Fruit fly (Drosophila melanogaster) whole organism, embryonic: ENCODE data around the gene mRpL50.
A peak's percentile ranks its signal among the peaks of the same experiment; 100 is the strongest.

ENCODE experiments used
- Ada2b ChIP-seq: fragments of 200-800 bp; sonication (Bioruptor generic); IDR thresholded peaks from 2 replicates; pipeline ENCODE4 v1.3.6; 2022; ENCODE audit warnings: missing biosample characterization, missing genetic modification characterization
- Antp ChIP-seq: fragments of 200-800 bp; sonication (Bioruptor generic); optimal IDR thresholded peaks from 3 replicates; lab custom pipeline; 2016; ENCODE audit warnings: missing biosample characterization, missing genetic modification characterization
- Atf3 ChIP-seq: fragments of 200-800 bp; sonication (Bioruptor generic); optimal IDR thresholded peaks from 3 replicates; lab custom pipeline; 2016; ENCODE audit warnings: missing biosample characterization, missing genetic modification characterization
- BtbVII ChIP-seq: fragments of 200-800 bp; sonication (Bioruptor generic); optimal IDR thresholded peaks from 3 replicates; lab custom pipeline; 2017; ENCODE audit warnings: missing biosample characterization, mild to moderate bottlenecking, missing genetic modification characterization
- CG10431 ChIP-seq: fragments of 200-800 bp; sonication (Bioruptor generic); optimal IDR thresholded peaks from 3 replicates; lab custom pipeline; 2018; ENCODE audit warnings: missing biosample characterization, mild to moderate bottlenecking, missing genetic modification characterization
- CG11504 ChIP-seq: fragments of 200-800 bp; sonication (Bioruptor generic); optimal IDR thresholded peaks from 3 replicates; lab custom pipeline; 2019; ENCODE audit warnings: missing biosample characterization, mild to moderate bottlenecking, missing genetic modification characterization, moderate library complexity
- CG13123 ChIP-seq: fragments of 200-800 bp; sonication (Bioruptor generic); optimal IDR thresholded peaks from 2 replicates; lab custom pipeline; 2016; ENCODE audit warnings: missing biosample characterization, missing genetic modification characterization
- CG17385 ChIP-seq: fragments of 200-800 bp; sonication (Bioruptor generic); optimal IDR thresholded peaks from 3 replicates; lab custom pipeline; 2018; ENCODE audit warnings: missing biosample characterization, mild to moderate bottlenecking, missing genetic modification characterization
- CG18764 ChIP-seq: fragments of 200-800 bp; sonication (Bioruptor generic); optimal IDR thresholded peaks from 3 replicates; lab custom pipeline; 2016; ENCODE audit warnings: missing biosample characterization, missing genetic modification characterization
- CG2199 ChIP-seq: fragments of 200-800 bp; sonication (Bioruptor generic); IDR thresholded peaks from 3 replicates; pipeline ENCODE4 v1.3.6; 2022; ENCODE audit warnings: missing biosample characterization, missing genetic modification characterization
- CG2678 ChIP-seq: fragments of 200-800 bp; sonication (Bioruptor generic); optimal IDR thresholded peaks from 3 replicates; lab custom pipeline; 2019; ENCODE audit warnings: missing biosample characterization, mild to moderate bottlenecking, missing genetic modification characterization, moderate library complexity
- CG2889 ChIP-seq: fragments of 200-800 bp; sonication (Bioruptor generic); IDR thresholded peaks from 3 replicates; pipeline ENCODE4 v1.3.6; 2022; ENCODE audit warnings: missing biosample characterization, missing genetic modification characterization
- CG31365 ChIP-seq: fragments of 200-800 bp; sonication (Bioruptor generic); optimal IDR thresholded peaks from 2 replicates; lab custom pipeline; 2018; ENCODE audit warnings: missing biosample characterization, mild to moderate bottlenecking, missing genetic modification characterization
- CG4617 ChIP-seq: fragments of 200-800 bp; sonication (Bioruptor generic); optimal IDR thresholded peaks from 3 replicates; lab custom pipeline; 2016; ENCODE audit warnings: missing biosample characterization, missing genetic modification characterization, borderline replicate concordance
- CG4730 ChIP-seq: fragments of 200-800 bp; sonication (Bioruptor generic); IDR thresholded peaks from 2 replicates; pipeline ENCODE4 v1.3.6; 2022; ENCODE audit warnings: missing biosample characterization, missing genetic modification characterization
- CG6254 ChIP-seq: fragments of 200-800 bp; sonication (Bioruptor generic); optimal IDR thresholded peaks from 3 replicates; lab custom pipeline; 2017; ENCODE audit warnings: mild to moderate bottlenecking, missing biosample characterization, missing genetic modification reagents, missing genetic modification characterization
- CG8089 ChIP-seq: fragments of 200-800 bp; sonication (Bioruptor generic); optimal IDR thresholded peaks from 3 replicates; lab custom pipeline; 2016; ENCODE audit warnings: missing biosample characterization, missing genetic modification characterization
- CG8290 ChIP-seq, 3 experiments: fragments of 200-800 bp; sonication (Bioruptor generic); optimal IDR thresholded peaks; 2 replicates each; lab custom pipeline; 2016 to 2019; ENCODE audit warnings: missing biosample characterization in 3 of 3, missing genetic modification characterization in 3 of 3, mild to moderate bottlenecking in 2 of 3, moderate library complexity in 1 of 3
- CG9797 ChIP-seq: fragments of 200-800 bp; sonication (Bioruptor generic); optimal IDR thresholded peaks from 3 replicates; lab custom pipeline; 2018; ENCODE audit warnings: missing biosample characterization, mild to moderate bottlenecking, missing genetic modification characterization
- Dp ChIP-seq: fragments of 200-800 bp; sonication (Bioruptor generic); optimal IDR thresholded peaks from 2 replicates; lab custom pipeline; 2018; ENCODE audit warnings: missing biosample characterization, mild to moderate bottlenecking, missing genetic modification characterization, moderate library complexity
- H2.0 ChIP-seq: fragments of 200-800 bp; sonication (Bioruptor generic); IDR thresholded peaks from 2 replicates; pipeline ENCODE4 v1.3.6; 2022; ENCODE audit warnings: missing biosample characterization, missing genetic modification characterization
- Hr3 ChIP-seq: fragments of 200-800 bp; sonication (Bioruptor generic); optimal IDR thresholded peaks from 3 replicates; lab custom pipeline; 2016; ENCODE audit warnings: missing biosample characterization, missing genetic modification characterization
- Hr39 ChIP-seq: fragments of >200 bp; optimal IDR thresholded peaks from 2 replicates; lab custom pipeline; 2017
- Hr78 ChIP-seq, 2 experiments: fragments of 200-800 bp in 1 of 2; fragments of >200 bp in 1 of 2; sonication (Bioruptor generic) in 1 of 2; optimal IDR thresholded peaks; 2 replicates each; lab custom pipeline; 2017 to 2019; ENCODE audit warnings: missing biosample characterization in 2 of 2, missing genetic modification characterization in 2 of 2, mild to moderate bottlenecking in 1 of 2, moderate library complexity in 1 of 2
- Hsf ChIP-seq: fragments of 200-800 bp; sonication (Bioruptor generic); optimal IDR thresholded peaks from 3 replicates; lab custom pipeline; 2016; ENCODE audit warnings: missing biosample characterization, missing genetic modification characterization
- Jarid2 ChIP-seq: fragments of 200-800 bp; sonication (Bioruptor generic); optimal IDR thresholded peaks from 3 replicates; lab custom pipeline; 2017; ENCODE audit warnings: mild to moderate bottlenecking, missing biosample characterization, missing genetic modification reagents, missing genetic modification characterization
- Lpt ChIP-seq: fragments of >200 bp; optimal IDR thresholded peaks from 2 replicates; lab custom pipeline; 2018; ENCODE audit warnings: missing biosample characterization, missing genetic modification characterization
- MTF-1 ChIP-seq: fragments of 200-800 bp; sonication (Bioruptor generic); optimal IDR thresholded peaks from 2 replicates; lab custom pipeline; 2018; ENCODE audit warnings: missing biosample characterization, mild to moderate bottlenecking, missing genetic modification characterization, borderline replicate concordance
- Oaz ChIP-seq: fragments of 200-800 bp; sonication (Bioruptor generic); IDR thresholded peaks from 2 replicates; pipeline ENCODE4 v1.3.6; 2022; ENCODE audit warnings: missing biosample characterization, missing genetic modification characterization
- Spps ChIP-seq: fragments of 200-800 bp; sonication (Bioruptor generic); optimal IDR thresholded peaks from 2 replicates; lab custom pipeline; 2018; ENCODE audit warnings: missing biosample characterization, mild to moderate bottlenecking, missing genetic modification characterization
- Sry-β ChIP-seq: fragments of 200-800 bp; sonication (Bioruptor generic); optimal IDR thresholded peaks from 2 replicates; lab custom pipeline; 2018; ENCODE audit warnings: missing biosample characterization, mild to moderate bottlenecking, missing genetic modification characterization, moderate library complexity
- Stat92E ChIP-seq, 3 experiments: fragments of >200 bp in 2 of 3; fragments of 200-800 bp in 1 of 3; sonication (Bioruptor generic) in 1 of 3; optimal IDR thresholded peaks; 2 replicates each; lab custom pipeline; 2017 to 2019; ENCODE audit warnings: missing biosample characterization in 3 of 3, missing genetic modification characterization in 3 of 3, mild to moderate bottlenecking in 1 of 3, moderate library complexity in 1 of 3
- Tbp ChIP-seq: fragments of >200 bp; optimal IDR thresholded peaks from 2 replicates; lab custom pipeline; 2018; ENCODE audit warnings: missing biosample characterization, missing genetic modification characterization
- ara ChIP-seq: fragments of 200-800 bp; sonication (Bioruptor generic); IDR thresholded peaks from 2 replicates; pipeline ENCODE4 v1.3.6; 2022; ENCODE audit warnings: missing biosample characterization, missing genetic modification characterization
- bbx ChIP-seq: fragments of 200-800 bp; sonication (Bioruptor generic); IDR thresholded peaks from 2 replicates; pipeline ENCODE4 v1.3.6; 2022; ENCODE audit warnings: missing biosample characterization, missing genetic modification characterization; ENCODE audit not compliant: partially characterized antibody
- dmrt99B ChIP-seq: fragments of 200-800 bp; sonication (Bioruptor generic); optimal IDR thresholded peaks from 2 replicates; lab custom pipeline; 2018; ENCODE audit warnings: missing biosample characterization, mild to moderate bottlenecking, missing genetic modification characterization, moderate library complexity
- gem ChIP-seq: fragments of 200-800 bp; sonication (Bioruptor generic); optimal IDR thresholded peaks from 2 replicates; lab custom pipeline; 2019; ENCODE audit warnings: missing biosample characterization, mild to moderate bottlenecking, missing genetic modification characterization, moderate library complexity
- lmd ChIP-seq: fragments of 200-800 bp; sonication (Bioruptor generic); IDR thresholded peaks from 2 replicates; pipeline ENCODE4 v1.3.6; 2022; ENCODE audit warnings: missing biosample characterization, missing genetic modification characterization
- nerfin-2 ChIP-seq: fragments of 200-800 bp; sonication (Bioruptor generic); IDR thresholded peaks from 2 replicates; pipeline ENCODE4 v1.3.6; 2022; ENCODE audit warnings: missing biosample characterization, missing genetic modification characterization; ENCODE audit not compliant: partially characterized antibody
- odd ChIP-seq: fragments of 200-800 bp; sonication (Bioruptor generic); optimal IDR thresholded peaks from 2 replicates; lab custom pipeline; 2017; ENCODE audit warnings: missing biosample characterization, mild to moderate bottlenecking, missing genetic modification characterization
- pb ChIP-seq: fragments of 200-800 bp; sonication (Bioruptor generic); optimal IDR thresholded peaks from 3 replicates; lab custom pipeline; 2016; ENCODE audit warnings: missing biosample characterization, missing genetic modification characterization
- pnt ChIP-seq: fragments of 200-800 bp; sonication (Bioruptor generic); optimal IDR thresholded peaks from 3 replicates; lab custom pipeline; 2016; ENCODE audit warnings: missing biosample characterization, missing genetic modification characterization
- ranshi ChIP-seq: fragments of 200-800 bp; sonication (Bioruptor generic); IDR thresholded peaks from 2 replicates; pipeline ENCODE4 v1.3.6; 2022; ENCODE audit warnings: missing biosample characterization, missing genetic modification characterization
- run ChIP-seq: fragments of 200-800 bp; sonication (Bioruptor generic); optimal IDR thresholded peaks from 3 replicates; lab custom pipeline; 2018; ENCODE audit warnings: missing biosample characterization, mild to moderate bottlenecking, missing genetic modification characterization
- salm ChIP-seq: fragments of 200-800 bp; sonication (Bioruptor generic); optimal IDR thresholded peaks from 2 replicates; lab custom pipeline; 2018; ENCODE audit warnings: missing biosample characterization, mild to moderate bottlenecking, missing genetic modification characterization
- sc ChIP-seq, 3 experiments: fragments of >200 bp in 2 of 3; fragments of 200-800 bp in 1 of 3; sonication (Bioruptor generic) in 1 of 3; optimal IDR thresholded peaks; 2 replicates in 2 of 3; 3 replicates in 1 of 3; lab custom pipeline; 2017; ENCODE audit warnings: mild to moderate bottlenecking in 1 of 3, missing biosample characterization in 1 of 3, missing genetic modification characterization in 1 of 3, missing genetic modification reagents in 1 of 3
- sens ChIP-seq: fragments of 200-800 bp; sonication (Bioruptor generic); peaks from one replicate; lab custom pipeline; 2016; ENCODE audit warnings: missing biosample characterization, missing genetic modification characterization
- tgo ChIP-seq: fragments of 200-800 bp; sonication (Bioruptor generic); IDR thresholded peaks from 3 replicates; pipeline ENCODE4 v1.3.6; 2022; ENCODE audit warnings: missing biosample characterization, missing genetic modification characterization
- unc-4 ChIP-seq: fragments of 200-800 bp; sonication (Bioruptor generic); IDR thresholded peaks from 2 replicates; pipeline ENCODE4 v1.3.6; 2022; ENCODE audit warnings: missing biosample characterization, missing genetic modification characterization; ENCODE audit not compliant: partially characterized antibody

mRpL50 gene

dm6 chr3L:7243775-7244438 lies at the start of gene mRpL50, which contains the start of gene mei-P22 (continued):
- no peak for TF ChIP-seq CG17385 (GFP tag; lab: Kevin White, UChicago)
- no peak for TF ChIP-seq MTF-1
- no peak for TF ChIP-seq CG8089 (GFP tag; lab: Kevin White, UChicago)
- TF ChIP-seq Stat92E (GFP tag; optimal IDR thresholded peaks at IDR 0.05; lab: Kevin White, UChicago) = no peak
- no peak for TF ChIP-seq CG10431
- no peak for TF ChIP-seq Ada2b (GFP tag; lab: Robert Waterston, UW)
- no peak for TF ChIP-seq run (tag; lab: Kevin White, UChicago)
- TF ChIP-seq CG8290 (GFP tag; optimal IDR thresholded peaks at IDR 0.05; lab: Kevin White, UChicago) = no peak
- peak in 1 of 2 experiments; percentile 55 for TF ChIP-seq CG8290 (tag; optimal IDR thresholded peaks at IDR 0.05; lab: Kevin White, UChicago)
- no peak for TF ChIP-seq salm (tag; lab: Kevin White, UChicago)
- TF ChIP-seq CG4730 = no peak
- peak; percentile 22 for TF ChIP-seq CG2678 (tag; lab: Kevin White, UChicago)
- TF ChIP-seq Jarid2 (GFP tag; lab: Kevin White, UChicago) = no peak
- no peak; the same call in 1 of the 2 replicates for TF ChIP-seq bbx (GFP tag; lab: Robert Waterston, UW)
- no peak for TF ChIP-seq CG2199 (GFP tag; lab: Robert Waterston, UW)
- TF ChIP-seq Oaz (GFP tag; lab: Robert Waterston, UW) = no peak
- TF ChIP-seq Antp (GFP tag; lab: Kevin White, UChicago) = peak; percentile 13
- TF ChIP-seq CG31365 = no peak
- TF ChIP-seq CG2889 (GFP tag; lab: Robert Waterston, UW) = no peak
- TF ChIP-seq Lpt (GFP tag; lab: Kevin White, UChicago) = no peak
- TF ChIP-seq Hr39 (lab: Kevin White, UChicago) = no peak
- no peak for TF ChIP-seq pnt (GFP tag; lab: Kevin White, UChicago)
- TF ChIP-seq ranshi (GFP tag; lab: Robert Waterston, UW) = no peak
- no peak for TF ChIP-seq CG6254 (GFP tag; lab: Kevin White, UChicago)
- no peak for TF ChIP-seq Tbp
- TF ChIP-seq Spps (tag; lab: Kevin White, UChicago) = no peak
- TF ChIP-seq odd = no peak
- TF ChIP-seq ara (GFP tag; lab: Robert Waterston, UW) = no peak
- 0 out of 2 replicates have a peak, but pooled peaks have one; percentile 13 for TF ChIP-seq H2.0 (GFP tag; lab: Robert Waterston, UW)
- TF ChIP-seq, all 482 proteins: peak for 97

dm6 chr3L:7283541-7283940 lies 39.8 kb upstream of the mRpL50 start:
- TF ChIP-seq lmd (GFP tag; lab: Robert Waterston, UW) (peak; percentile 26; the same call in 1 of the 2 replicates), CG13123 (GFP tag; lab: Kevin White, UChicago) (no peak), Hr3 (no peak), CG18764 (GFP tag; lab: Kevin White, UChicago) (no peak), tgo (peak; percentile 16; the same call in 1 of the 3 replicates), BtbVII (GFP tag; lab: Kevin White, UChicago) (no peak), sens (GFP tag; lab: Kevin White, UChicago) (peak; percentile 74), Hr78 (GFP tag; optimal IDR thresholded peaks at IDR 0.05; lab: Kevin White, UChicago) (no peak), nerfin-2 (GFP tag; lab: Robert Waterston, UW) (no peak), CG11504 (peak; percentile 7), sc (optimal IDR thresholded peaks at IDR 0.05; lab: Kevin White, UChicago) (no peak), sc (GFP tag; optimal IDR thresholded peaks at IDR 0.05; lab: Kevin White, UChicago) (no peak), CG4617 (GFP tag; lab: Kevin White, UChicago) (no peak), pb (GFP tag; lab: Kevin White, UChicago) (no peak), Atf3 (no peak), unc-4 (GFP tag; lab: Robert Waterston, UW) (no peak), Sry-β (no peak), CG31365 (no peak), CG9797 (GFP tag; lab: Kevin White, UChicago) (no peak), Dp (GFP tag; lab: Kevin White, UChicago) (no peak), gem (tag; lab: Kevin White, UChicago) (peak; percentile 14), dmrt99B (peak; percentile 20), Hsf (no peak)
